Worm (Caenorhabditis elegans): ENCODE measurements around the gene F47B8.4.

DNA sequence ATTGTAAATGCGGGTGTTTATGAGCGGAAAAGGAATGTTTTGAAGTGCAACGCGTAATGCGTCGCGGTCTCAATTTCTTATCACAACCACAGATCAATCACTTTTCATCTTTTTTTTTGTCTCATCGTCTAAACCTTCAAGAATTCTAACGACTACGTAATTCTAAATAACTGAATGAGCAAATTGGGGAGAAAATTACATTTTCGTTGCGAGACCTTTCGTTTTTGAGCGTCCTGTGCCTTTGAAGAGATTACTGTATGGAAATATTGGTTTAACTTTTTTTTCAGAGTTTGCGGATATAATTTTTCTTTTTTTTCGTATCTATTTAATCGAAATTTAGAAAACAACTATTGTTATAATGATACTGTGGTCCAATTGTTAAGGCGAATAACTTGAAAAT is 26.0 kb upstream of the F47B8.4 start:
- TF ChIP-seq nhr-12 (tag; optimal IDR thresholded peaks at IDR 0.05): no peak
- no peak for TF ChIP-seq lin-39 (tag; optimal IDR thresholded peaks at IDR 0.05)
- TF ChIP-seq zag-1 (tag; optimal IDR thresholded peaks at IDR 0.05): no peak
- no peak for TF ChIP-seq nhr-10 (tag; optimal IDR thresholded peaks at IDR 0.05)
- no peak for TF ChIP-seq ZK546.5 (tag; optimal IDR thresholded peaks at IDR 0.05)
- no peak for TF ChIP-seq nhr-11 (tag; optimal IDR thresholded peaks at IDR 0.05)
- peak; percentile 11 for TF ChIP-seq lin-13 (GFP tag; optimal IDR thresholded peaks at IDR 0.05)
- TF ChIP-seq skn-1 (tag; optimal IDR thresholded peaks at IDR 0.05): no peak
- TF ChIP-seq nhr-6 (tag; optimal IDR thresholded peaks at IDR 0.05): no peak
- no peak for TF ChIP-seq lsy-2 (tag; optimal IDR thresholded peaks at IDR 0.05)
- no peak for TF ChIP-seq ceh-16 (tag; optimal IDR thresholded peaks at IDR 0.05)
